Worm (Caenorhabditis elegans) whole organism, L3 larva: ENCODE data around the gene shn-1.

Experiments used
- ceh-82 ChIP-seq: fragments of 150-350 bp; optimal IDR thresholded peaks from 2 replicates; lab custom pipeline; 2014; ENCODE audit warnings: missing biosample characterization, missing genetic modification characterization
- egl-5 ChIP-seq: fragments of 150-350 bp; optimal IDR thresholded peaks from 2 replicates; lab custom pipeline; 2017; ENCODE audit warnings: missing biosample characterization, missing genetic modification reagents, missing genetic modification characterization, inconsistent platforms
- pqm-1 ChIP-seq: fragments of 150-350 bp; optimal IDR thresholded peaks from 2 replicates; lab custom pipeline; 2017; ENCODE audit warnings: missing biosample characterization, missing genetic modification characterization, inconsistent platforms
- ztf-4 ChIP-seq: fragments of 150-350 bp; optimal IDR thresholded peaks from 2 replicates; lab custom pipeline; 2014; ENCODE audit warnings: missing biosample characterization, missing genetic modification characterization

DNA sequence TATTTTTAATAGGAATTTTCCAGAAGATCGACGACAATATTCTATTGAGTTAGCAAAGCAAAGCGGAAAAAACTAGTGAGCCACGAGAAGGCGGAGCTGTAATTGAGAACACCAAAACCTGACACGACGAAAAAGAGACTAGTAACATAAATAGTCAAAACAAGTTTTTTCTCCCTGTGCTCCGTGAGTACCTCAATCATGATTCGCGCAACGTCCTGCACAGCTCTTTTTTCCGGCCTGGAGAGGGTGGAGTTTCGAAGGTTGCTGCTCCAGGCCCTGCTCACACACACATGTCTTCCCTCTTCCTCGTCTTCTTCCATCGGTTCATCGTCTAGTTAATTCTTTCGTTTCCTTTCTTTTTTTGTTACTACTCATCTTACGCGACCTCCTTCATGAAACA is 39.2 kb downstream of the shn-1 start, which contains the start of gene clh-2:
- TF ChIP-seq ztf-4 (tag; lab: Kevin White, UChicago) (no peak), pqm-1 (no peak), ceh-82 (tag; lab: Kevin White, UChicago) (no peak), egl-5 (tag; lab: Kevin White, UChicago) (no peak)
